Worm (Caenorhabditis elegans) whole organism, L1 larva: ENCODE results near the gene srh-44.

Source experiments
- aly-2 ChIP-seq: fragments of 150-350 bp; optimal IDR thresholded peaks from 2 replicates; lab custom pipeline; 2014; ENCODE audit warnings: missing biosample characterization, missing genetic modification characterization
- ceh-8 ChIP-seq: fragments of 200-800 bp; sonication (Bioruptor generic); optimal IDR thresholded peaks from 2 replicates; lab custom pipeline; 2018; ENCODE audit warnings: mild to moderate bottlenecking, missing genetic modification characterization, moderate library complexity, missing compliant biosample characterization
- efl-1 ChIP-seq, 4 experiments: fragments of 150-350 bp; optimal IDR thresholded peaks in 3 of 4; peaks in 1 of 4; 1 replicate in 1 of 4; 2 replicates in 3 of 4; lab custom pipeline; 2014; ENCODE audit warnings: missing biosample characterization in 2 of 4, missing genetic modification characterization in 2 of 4, missing genetic modification reagents in 2 of 4
- nhr-77 ChIP-seq: fragments of 150-350 bp; optimal IDR thresholded peaks from 2 replicates; lab custom pipeline; 2014; ENCODE audit warnings: missing biosample characterization, missing genetic modification characterization
- skn-1 ChIP-seq: fragments of 150-350 bp; optimal IDR thresholded peaks from 2 replicates; lab custom pipeline; 2014; ENCODE audit warnings: missing biosample characterization, missing genetic modification characterization
- xbp-1 ChIP-seq: sonication (generic microtip); optimal IDR thresholded peaks from 2 replicates; lab custom pipeline; 2016; ENCODE audit warnings: missing genetic modification characterization, missing compliant biosample characterization
- zip-4 ChIP-seq: fragments of 200-800 bp; sonication (Bioruptor generic); optimal IDR thresholded peaks from 2 replicates; lab custom pipeline; 2018; ENCODE audit warnings: mild to moderate bottlenecking, missing genetic modification characterization, moderate library complexity, missing compliant biosample characterization

ce11 chrII:11500198-11500597, 14.7 kb upstream of the srh-44 start, which contains the start of gene B0334.20:
- TF ChIP-seq aly-2 (tag; lab: Kevin White, UChicago) (no peak), ceh-8 (GFP tag; lab: Kevin White, UChicago) (no peak), nhr-77 (tag; lab: Kevin White, UChicago) (no peak), skn-1 (no peak), zip-4 (GFP tag; lab: Kevin White, UChicago) (no peak), efl-1 (optimal IDR thresholded peaks at IDR 0.05; lab: Kevin White, UChicago) (no peak), efl-1 (GFP tag; optimal IDR thresholded peaks at IDR 0.05 in 1 of 2; lab: Kevin White, UChicago) (no peak), xbp-1 (tag; lab: Kevin White, UChicago) (no peak)
